Worm (Caenorhabditis elegans) whole organism, L1 larva: ENCODE results near the gene F15B9.11.

Source experiments
- ama-1 ChIP-seq: fragments of 150-350 bp; optimal IDR thresholded peaks from 2 replicates; lab custom pipeline; 2014
- fkh-4 ChIP-seq: sonication (generic microtip); optimal IDR thresholded peaks from 2 replicates; lab custom pipeline; 2016; ENCODE audit warnings: missing compliant biosample characterization, missing genetic modification characterization, borderline replicate concordance
- lin-14 ChIP-seq: fragments of 200-800 bp; sonication (Bioruptor generic); optimal IDR thresholded peaks from 2 replicates; lab custom pipeline; 2018; ENCODE audit warnings: mild to moderate bottlenecking, missing genetic modification characterization, moderate library complexity, missing compliant biosample characterization
- lin-15B ChIP-seq: fragments of 150-350 bp; sonication (generic microtip); optimal IDR thresholded peaks from 3 replicates; lab custom pipeline; 2014; ENCODE audit warnings: missing biosample characterization, missing genetic modification characterization
- nhr-11 ChIP-seq: fragments of 150-350 bp; optimal IDR thresholded peaks from 2 replicates; lab custom pipeline; 2014; ENCODE audit warnings: missing biosample characterization, missing genetic modification characterization
- nhr-12 ChIP-seq: sonication (generic microtip); optimal IDR thresholded peaks from 2 replicates; lab custom pipeline; 2017; ENCODE audit warnings: missing biosample characterization, missing genetic modification characterization
- nhr-19 ChIP-seq: fragments of 200-800 bp; sonication (Bioruptor generic); conservative IDR thresholded peaks from 2 replicates; pipeline ENCODE4 v1.3.6; 2022; ENCODE audit warnings: missing genetic modification characterization, missing compliant biosample characterization
- nhr-85 ChIP-seq: sonication (generic microtip); peaks from one replicate; lab custom pipeline; 2016; ENCODE audit warnings: missing genetic modification characterization, inconsistent platforms, missing compliant biosample characterization
- tbx-2 ChIP-seq: sonication (generic microtip); optimal IDR thresholded peaks from 2 replicates; lab custom pipeline; 2016; ENCODE audit warnings: missing genetic modification characterization, missing compliant biosample characterization

- TF ChIP-seq fkh-4 (tag; lab: Kevin White, UChicago) = no peak
- TF ChIP-seq nhr-12 (tag; lab: Kevin White, UChicago) = no peak
- TF ChIP-seq nhr-19 = no peak
- no peak for TF ChIP-seq nhr-11
- TF ChIP-seq nhr-85 = no peak
- no peak for TF ChIP-seq lin-14 (GFP tag; lab: Kevin White, UChicago)
- TF ChIP-seq lin-15B = no peak
- TF ChIP-seq tbx-2 = no peak
- TF ChIP-seq ama-1 (lab: Kevin White, UChicago) = no peak
Observed at ce11 chrV:13002070-13002469, 9.4 kb upstream of the F15B9.11 start, which contains the start of gene inft-2.
